Fruit fly (Drosophila melanogaster) whole organism, pupa: ENCODE results near the gene eIF5B.

Experiments
- CG10348 ChIP-seq: fragments of 200-800 bp; sonication (Bioruptor generic); IDR thresholded peaks from 2 replicates; pipeline ENCODE4 v1.3.6; 2022; ENCODE audit warnings: missing biosample characterization, missing genetic modification characterization
- CG12605 ChIP-seq: fragments of 200-800 bp; sonication (Bioruptor generic); IDR thresholded peaks from 2 replicates; pipeline ENCODE4 v1.3.6; 2022; ENCODE audit warnings: missing biosample characterization, missing genetic modification characterization
- CG13204 ChIP-seq: fragments of 200-800 bp; sonication (Bioruptor generic); optimal IDR thresholded peaks from 2 replicates; lab custom pipeline; 2018; ENCODE audit warnings: missing biosample characterization, mild to moderate bottlenecking, missing genetic modification characterization, moderate library complexity
- CG14655 ChIP-seq: fragments of 200-800 bp; sonication (Bioruptor generic); optimal IDR thresholded peaks from 3 replicates; lab custom pipeline; 2017; ENCODE audit warnings: mild to moderate bottlenecking, missing biosample characterization, missing genetic modification reagents, missing genetic modification characterization
- CG15710 ChIP-seq: fragments of 200-800 bp; sonication (Bioruptor generic); optimal IDR thresholded peaks from 2 replicates; lab custom pipeline; 2018; ENCODE audit warnings: missing biosample characterization, mild to moderate bottlenecking, missing genetic modification characterization, moderate library complexity
- CG17806 ChIP-seq: fragments of 200-800 bp; sonication (Bioruptor generic); optimal IDR thresholded peaks from 2 replicates; lab custom pipeline; 2018; ENCODE audit warnings: missing biosample characterization, mild to moderate bottlenecking, missing genetic modification characterization, moderate library complexity
- CG32121 ChIP-seq: fragments of 200-800 bp; sonication (Bioruptor generic); IDR thresholded peaks from 2 replicates; pipeline ENCODE4 v1.3.6; 2022; ENCODE audit warnings: missing biosample characterization, missing genetic modification characterization
- CG34367 ChIP-seq: fragments of 200-800 bp; sonication (Bioruptor generic); optimal IDR thresholded peaks from 2 replicates; lab custom pipeline; 2018; ENCODE audit warnings: missing biosample characterization, mild to moderate bottlenecking, missing genetic modification characterization
- CG4496 ChIP-seq: fragments of 200-800 bp; sonication (Bioruptor generic); IDR thresholded peaks from 3 replicates; pipeline ENCODE4 v1.3.6; 2022; ENCODE audit warnings: missing biosample characterization, missing genetic modification characterization
- CG8159 ChIP-seq: fragments of 200-800 bp; sonication (Bioruptor generic); optimal IDR thresholded peaks from 3 replicates; lab custom pipeline; 2018; ENCODE audit warnings: missing biosample characterization, mild to moderate bottlenecking, missing genetic modification characterization, moderate library complexity
- CG8301 ChIP-seq: fragments of 200-800 bp; sonication (Bioruptor generic); optimal IDR thresholded peaks from 2 replicates; lab custom pipeline; 2018; ENCODE audit warnings: missing biosample characterization, mild to moderate bottlenecking, missing genetic modification characterization
- CG9948 ChIP-seq: fragments of 200-800 bp; sonication (Bioruptor generic); optimal IDR thresholded peaks from 2 replicates; lab custom pipeline; 2018; ENCODE audit warnings: missing biosample characterization, mild to moderate bottlenecking, missing genetic modification characterization, moderate library complexity
- D1 ChIP-seq: fragments of 200-800 bp; sonication (Bioruptor generic); optimal IDR thresholded peaks from 2 replicates; lab custom pipeline; 2018; ENCODE audit warnings: missing biosample characterization, mild to moderate bottlenecking, missing genetic modification characterization, moderate library complexity
- EcR ChIP-seq: fragments of 200-800 bp; sonication (Bioruptor generic); optimal IDR thresholded peaks from 3 replicates; lab custom pipeline; 2019; ENCODE audit warnings: missing biosample characterization, missing genetic modification characterization, mild to moderate bottlenecking, moderate library complexity, missing genetic modification reagents
- Ets98B ChIP-seq: fragments of 200-800 bp; sonication (Bioruptor generic); IDR thresholded peaks from 2 replicates; pipeline ENCODE4 v1.3.6; 2022; ENCODE audit warnings: missing biosample characterization, missing genetic modification characterization
- Pif1A ChIP-seq: fragments of 200-800 bp; sonication (Bioruptor generic); optimal IDR thresholded peaks from 3 replicates; lab custom pipeline; 2016; ENCODE audit warnings: missing biosample characterization, missing genetic modification characterization
- Pif1B ChIP-seq: fragments of 200-800 bp; sonication (Bioruptor generic); optimal IDR thresholded peaks from 3 replicates; lab custom pipeline; 2016; ENCODE audit warnings: missing biosample characterization, missing genetic modification characterization
- Snoo ChIP-seq: fragments of 200-800 bp; sonication (Bioruptor generic); optimal IDR thresholded peaks from 3 replicates; lab custom pipeline; 2017; ENCODE audit warnings: missing biosample characterization, mild to moderate bottlenecking, missing genetic modification characterization, inconsistent platforms
- gl ChIP-seq: fragments of 200-800 bp; sonication (Bioruptor generic); optimal IDR thresholded peaks from 2 replicates; lab custom pipeline; 2018; ENCODE audit warnings: missing biosample characterization, mild to moderate bottlenecking, missing genetic modification characterization
- rn ChIP-seq: fragments of 200-800 bp; sonication (Bioruptor generic); IDR thresholded peaks from 2 replicates; pipeline ENCODE4 v1.3.6; 2022; ENCODE audit warnings: missing biosample characterization, missing genetic modification characterization

Gene eIF5B

dm6 chr3L:3471174-3471573 is 10.4 kb upstream of the eIF5B start, which contains the start of gene CG14971:
TSS of gene CG14971 (minus strand) at chr3L:3471309.
- TF ChIP-seq Ets98B (peak; percentile 9; the same call in 1 of the 2 replicates), CG4496 (GFP tag; lab: Robert Waterston, UW) (peak; percentile 67), Snoo (tag; lab: Kevin White, UChicago) (peak; percentile 20), gl (tag; lab: Kevin White, UChicago) (no peak)

DNA sequence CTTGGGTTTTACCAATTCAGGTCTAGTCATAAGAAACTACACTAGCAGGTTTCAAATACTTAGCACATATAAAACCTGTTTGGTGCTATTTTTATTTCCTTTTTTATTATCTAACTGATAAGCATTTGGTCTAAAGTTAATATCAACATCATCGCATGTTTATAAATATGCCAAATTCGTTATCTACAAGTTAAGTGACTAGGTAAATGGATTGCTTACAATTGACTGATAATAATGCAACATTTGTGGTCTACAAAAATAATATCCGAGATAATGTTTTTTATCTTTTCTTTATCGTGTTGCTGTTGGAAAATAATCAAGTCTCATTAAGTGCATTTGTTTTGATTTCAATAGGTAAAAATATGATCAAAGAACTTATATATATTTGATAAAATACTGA is 8.9 kb upstream of the eIF5B start:
- TF ChIP-seq gl (tag; lab: Kevin White, UChicago) (no peak), CG10348 (GFP tag; lab: Robert Waterston, UW) (no peak), Ets98B (no peak)

DNA sequence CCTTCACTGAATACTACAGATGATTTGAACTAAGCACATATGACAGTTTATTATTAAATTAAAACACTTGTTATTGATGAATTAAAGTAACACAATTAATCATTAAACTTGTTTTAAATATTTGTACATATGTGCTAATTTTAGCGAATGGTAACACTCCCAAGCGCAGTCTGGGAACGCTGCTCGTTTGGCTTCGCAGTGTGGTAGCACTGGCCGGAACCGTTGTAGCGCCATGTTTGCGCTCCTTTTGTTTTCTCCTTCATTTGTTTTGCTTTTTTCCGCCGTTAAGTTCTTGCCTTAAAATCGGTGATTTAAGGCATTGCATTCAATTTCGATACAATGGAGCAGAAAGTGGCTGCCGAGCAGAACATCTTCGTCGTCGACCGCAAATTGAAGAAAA is 5.4 kb upstream of the eIF5B start, which contains the start of gene CycJ:
CycJ (plus strand) TSS at position 229 of the 400 bp plus-strand sequence.
- TF ChIP-seq D1 (tag; lab: Kevin White, UChicago) (no peak), EcR (GFP tag; lab: Kevin White, UChicago) (no peak), CG13204 (GFP tag; lab: Kevin White, UChicago) (no peak), Snoo (tag; lab: Kevin White, UChicago) (no peak), CG4496 (GFP tag; lab: Robert Waterston, UW) (0 out of 3 replicates have a peak, but pooled peaks have one; percentile 8), Pif1B (no peak), CG14655 (GFP tag; lab: Kevin White, UChicago) (no peak), CG8159 (tag; lab: Kevin White, UChicago) (no peak)

DNA sequence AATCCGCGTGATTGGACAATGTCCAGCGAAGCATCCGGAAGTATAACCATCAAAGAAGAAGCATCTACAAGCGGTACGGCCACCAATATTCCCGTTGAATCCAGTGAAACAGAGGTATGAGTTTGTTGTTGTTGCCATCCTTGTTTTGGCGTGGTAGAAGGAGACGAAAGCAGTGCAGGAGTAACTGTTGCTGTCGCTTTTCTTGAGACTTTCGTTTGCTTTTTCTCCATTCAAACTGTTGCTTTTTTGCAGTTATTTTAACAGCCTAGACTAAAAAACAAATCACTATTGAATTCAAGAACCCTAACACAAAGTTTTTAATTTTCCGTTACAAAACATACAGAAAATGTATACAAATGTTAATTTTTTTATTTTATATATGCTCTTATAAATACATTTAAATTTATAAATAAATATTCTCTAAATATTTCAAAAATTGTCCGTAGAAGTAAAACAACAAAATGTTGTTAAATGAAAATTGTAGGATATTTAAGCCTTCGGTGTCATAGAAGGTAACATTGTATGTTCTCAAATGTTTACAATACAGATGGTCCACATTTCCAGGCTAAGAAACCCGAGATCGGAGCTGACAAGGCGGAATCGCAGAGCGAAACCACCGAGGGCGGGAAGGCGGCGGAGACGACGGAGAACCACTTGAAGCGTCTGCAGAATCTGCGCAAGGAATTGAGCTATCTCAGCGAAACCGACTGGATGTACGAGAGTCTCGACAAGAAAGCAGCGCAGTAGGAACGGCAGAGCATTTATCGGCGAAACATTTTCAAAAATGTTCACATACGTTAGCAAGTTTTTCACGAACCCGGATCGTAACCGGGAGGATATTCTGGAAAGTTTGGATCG is 1.0 kb upstream of the eIF5B start:
- TF ChIP-seq CG17806 (tag; lab: Kevin White, UChicago) (peak; percentile 10), D1 (tag; lab: Kevin White, UChicago) (no peak), CG4496 (GFP tag; lab: Robert Waterston, UW) (peak; percentile 50; the same call in 1 of the 3 replicates), Ets98B (no peak), Snoo (tag; lab: Kevin White, UChicago) (no peak), CG32121 (no peak), CG12605 (GFP tag; lab: Robert Waterston, UW) (peak; percentile 39; the same call in 1 of the 2 replicates), Pif1B (no peak), CG10348 (GFP tag; lab: Robert Waterston, UW) (no peak), CG34367 (peak; percentile 3), CG8301 (tag; lab: Kevin White, UChicago) (no peak), CG9948 (tag; lab: Kevin White, UChicago) (peak; percentile 3), CG14655 (GFP tag; lab: Kevin White, UChicago) (no peak)

- TF ChIP-seq CG15710 (no peak), CG17806 (tag; lab: Kevin White, UChicago) (no peak), CG32121 (no peak), CG8301 (tag; lab: Kevin White, UChicago) (no peak), CG12605 (GFP tag; lab: Robert Waterston, UW) (no peak), Pif1B (no peak), CG13204 (GFP tag; lab: Kevin White, UChicago) (no peak), Snoo (tag; lab: Kevin White, UChicago) (no peak), gl (tag; lab: Kevin White, UChicago) (no peak), CG34367 (no peak), D1 (tag; lab: Kevin White, UChicago) (no peak), EcR (GFP tag; lab: Kevin White, UChicago) (no peak), CG10348 (GFP tag; lab: Robert Waterston, UW) (no peak), CG4496 (GFP tag; lab: Robert Waterston, UW) (no peak)
Measured at dm6 chr3L:3461119-3461518, 342 bp upstream of the eIF5B start, which contains the start of the genes CG46463 and armi. TSS of gene CG46463 (plus strand) at chr3L:3461315. TSS of gene armi (plus strand) at chr3L:3461317.

- TF ChIP-seq CG15710 (no peak), CG14655 (GFP tag; lab: Kevin White, UChicago) (no peak), CG32121 (no peak), EcR (GFP tag; lab: Kevin White, UChicago) (no peak), CG8159 (tag; lab: Kevin White, UChicago) (no peak), CG8301 (tag; lab: Kevin White, UChicago) (no peak), CG10348 (GFP tag; lab: Robert Waterston, UW) (no peak), D1 (tag; lab: Kevin White, UChicago) (no peak)
Measured at dm6 chr3L:3456922-3457321, 3.9 kb downstream of the eIF5B start.

DNA sequence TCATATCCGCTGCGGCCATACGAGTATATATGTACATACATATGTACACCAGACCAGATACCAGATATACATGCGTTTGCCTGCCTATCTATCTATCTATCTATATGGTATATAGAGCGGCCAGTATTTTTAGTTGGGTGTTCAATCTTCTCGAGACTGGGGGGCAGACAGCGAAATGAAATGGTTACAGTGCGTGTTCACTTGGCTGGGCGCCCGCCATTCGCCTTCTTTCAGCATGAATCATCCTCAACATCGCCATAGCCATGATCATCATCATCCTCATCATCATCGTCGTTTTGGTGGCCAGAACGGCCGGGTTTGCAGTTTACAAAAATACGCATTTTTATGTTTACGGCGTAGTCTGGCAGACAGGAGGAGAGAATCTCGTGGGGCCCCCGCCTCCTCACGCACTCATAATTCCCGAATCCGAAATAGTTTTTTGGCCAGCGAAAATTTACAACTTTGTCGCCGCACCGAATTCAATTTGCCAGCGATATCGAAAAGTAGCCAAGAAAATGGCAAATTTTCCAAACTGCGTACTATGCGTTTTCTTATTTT is 4.7 kb downstream of the eIF5B start:
- TF ChIP-seq CG9948 (tag; lab: Kevin White, UChicago) = no peak
- TF ChIP-seq Pif1A (GFP tag; lab: Kevin White, UChicago) = no peak
- no peak for TF ChIP-seq D1 (tag; lab: Kevin White, UChicago)
- TF ChIP-seq rn (GFP tag; lab: Robert Waterston, UW) = no peak
- TF ChIP-seq, all 21 proteins: peak for 0
